Fruit fly (Drosophila melanogaster) whole organism, prepupa: ENCODE measurements around the gene CG2616.

Source experiments
- Blimp-1 ChIP-seq: fragments of 200-800 bp; sonication (Bioruptor generic); optimal IDR thresholded peaks from 3 replicates; lab custom pipeline; 2017; ENCODE audit warnings: missing biosample characterization, missing genetic modification characterization, mild to moderate bottlenecking, moderate library complexity, missing genetic modification reagents
- CG10631 ChIP-seq: fragments of 200-800 bp; sonication (Bioruptor generic); optimal IDR thresholded peaks from 2 replicates; lab custom pipeline; 2016; ENCODE audit warnings: missing biosample characterization, missing genetic modification characterization
- CG10669 ChIP-seq: fragments of 200-800 bp; sonication (Bioruptor generic); optimal IDR thresholded peaks from 3 replicates; lab custom pipeline; 2018; ENCODE audit warnings: missing biosample characterization, mild to moderate bottlenecking, missing genetic modification characterization, moderate library complexity
- CG11294 ChIP-seq: fragments of 200-800 bp; sonication (Bioruptor generic); IDR thresholded peaks from 2 replicates; pipeline ENCODE4 v1.3.6; 2022; ENCODE audit warnings: missing biosample characterization, missing genetic modification characterization
- CG11762 ChIP-seq: fragments of 200-800 bp; sonication (Bioruptor generic); optimal IDR thresholded peaks from 3 replicates; lab custom pipeline; 2016; ENCODE audit warnings: missing biosample characterization, missing genetic modification characterization; ENCODE audit not compliant: insufficient read depth
- CG11902 ChIP-seq: fragments of 200-800 bp; sonication (Bioruptor generic); optimal IDR thresholded peaks from 3 replicates; lab custom pipeline; 2016; ENCODE audit warnings: missing biosample characterization, missing genetic modification characterization
- CG15336 ChIP-seq: fragments of 200-800 bp; sonication (Bioruptor generic); IDR thresholded peaks from 2 replicates; pipeline ENCODE4 v1.3.6; 2022; ENCODE audit warnings: missing biosample characterization, missing genetic modification characterization
- CG1621 ChIP-seq: fragments of 200-800 bp; sonication (Bioruptor generic); optimal IDR thresholded peaks from 3 replicates; lab custom pipeline; 2018; ENCODE audit warnings: missing biosample characterization, mild to moderate bottlenecking, missing genetic modification characterization
- CG16779 ChIP-seq: fragments of 200-800 bp; sonication (Bioruptor generic); optimal IDR thresholded peaks from 3 replicates; lab custom pipeline; 2017; ENCODE audit warnings: missing biosample characterization, mild to moderate bottlenecking, missing genetic modification characterization
- CG3032 ChIP-seq: fragments of 200-800 bp; optimal IDR thresholded peaks from 2 replicates; lab custom pipeline; 2019; ENCODE audit warnings: missing biosample characterization, mild to moderate bottlenecking, missing genetic modification characterization, moderate library complexity
- CG32006 ChIP-seq: fragments of 200-800 bp; sonication (Bioruptor generic); optimal IDR thresholded peaks from 3 replicates; lab custom pipeline; 2017; ENCODE audit warnings: missing biosample characterization, mild to moderate bottlenecking, missing genetic modification characterization
- CG34406 ChIP-seq: fragments of 200-800 bp; sonication (Bioruptor generic); optimal IDR thresholded peaks from 3 replicates; lab custom pipeline; 2016; ENCODE audit warnings: missing biosample characterization, missing genetic modification characterization
- CG3919 ChIP-seq: fragments of 200-800 bp; sonication (Bioruptor generic); optimal IDR thresholded peaks from 3 replicates; lab custom pipeline; 2016; ENCODE audit warnings: missing biosample characterization, missing genetic modification characterization
- CG4318 ChIP-seq: fragments of 200-800 bp; sonication (Bioruptor generic); optimal IDR thresholded peaks from 3 replicates; lab custom pipeline; 2017; ENCODE audit warnings: missing biosample characterization, mild to moderate bottlenecking, missing genetic modification characterization
- CG6163 ChIP-seq: fragments of 200-800 bp; sonication (Bioruptor generic); IDR thresholded peaks from 3 replicates; pipeline ENCODE4 v1.3.6; 2022; ENCODE audit warnings: missing biosample characterization, missing genetic modification characterization
- CG6276 ChIP-seq: fragments of 200-800 bp; sonication (Bioruptor generic); optimal IDR thresholded peaks from 2 replicates; lab custom pipeline; 2017; ENCODE audit warnings: missing biosample characterization, mild to moderate bottlenecking, missing genetic modification characterization
- CG6792 ChIP-seq: fragments of 200-800 bp; sonication (Bioruptor generic); optimal IDR thresholded peaks from 3 replicates; lab custom pipeline; 2016; ENCODE audit warnings: missing biosample characterization, missing genetic modification characterization
- CG6808 ChIP-seq: fragments of 200-800 bp; sonication (Bioruptor generic); optimal IDR thresholded peaks from 3 replicates; lab custom pipeline; 2017; ENCODE audit warnings: missing biosample characterization, missing genetic modification characterization, mild to moderate bottlenecking, moderate library complexity, missing genetic modification reagents
- CG6854 ChIP-seq: fragments of 200-800 bp; sonication (Bioruptor generic); optimal IDR thresholded peaks from 2 replicates; lab custom pipeline; 2017; ENCODE audit warnings: missing biosample characterization, mild to moderate bottlenecking, missing genetic modification characterization
- CG7368 ChIP-seq: fragments of 200-800 bp; sonication (Bioruptor generic); optimal IDR thresholded peaks from 3 replicates; lab custom pipeline; 2016; ENCODE audit warnings: missing biosample characterization, missing genetic modification characterization
- CG8119 ChIP-seq: fragments of 200-800 bp; sonication (Bioruptor generic); IDR thresholded peaks from 3 replicates; pipeline ENCODE4 v1.3.6; 2022; ENCODE audit warnings: missing biosample characterization, missing genetic modification characterization
- CG8319 ChIP-seq: fragments of 200-800 bp; sonication (Bioruptor generic); optimal IDR thresholded peaks from 3 replicates; lab custom pipeline; 2016; ENCODE audit warnings: missing biosample characterization, missing genetic modification characterization
- CG9139 ChIP-seq: fragments of 200-800 bp; sonication (Bioruptor generic); optimal IDR thresholded peaks from 3 replicates; lab custom pipeline; 2017; ENCODE audit warnings: missing biosample characterization, mild to moderate bottlenecking, missing genetic modification characterization
- Eip75B ChIP-seq: fragments of 200-800 bp; sonication (Bioruptor generic); optimal IDR thresholded peaks from 3 replicates; lab custom pipeline; 2016; ENCODE audit warnings: missing biosample characterization, missing genetic modification characterization
- Eip78C ChIP-seq: fragments of 200-800 bp; sonication (Bioruptor generic); peaks from one replicate; lab custom pipeline; 2016; ENCODE audit warnings: missing biosample characterization, missing genetic modification characterization
- Eip93F ChIP-seq: fragments of 200-800 bp; sonication (Bioruptor generic); optimal IDR thresholded peaks from 2 replicates; lab custom pipeline; 2016; ENCODE audit warnings: missing biosample characterization, mild to moderate bottlenecking, missing genetic modification characterization
- Ets21C ChIP-seq: fragments of 200-800 bp; sonication (Bioruptor generic); optimal IDR thresholded peaks from 3 replicates; lab custom pipeline; 2016; ENCODE audit warnings: missing biosample characterization, missing genetic modification characterization
- Ets96B ChIP-seq: fragments of 200-800 bp; optimal IDR thresholded peaks from 2 replicates; lab custom pipeline; 2019; ENCODE audit warnings: missing biosample characterization, mild to moderate bottlenecking, missing genetic modification characterization, moderate library complexity
- Gug ChIP-seq: fragments of 200-800 bp; sonication (Bioruptor generic); IDR thresholded peaks from 2 replicates; pipeline ENCODE4 v1.3.6; 2022; ENCODE audit warnings: missing biosample characterization, missing genetic modification characterization
- Hr38 ChIP-seq: sonication (Bioruptor generic); optimal IDR thresholded peaks from 2 replicates; lab custom pipeline; 2016; ENCODE audit warnings: missing biosample characterization, missing genetic modification characterization
- Hr4 ChIP-seq: fragments of 200-800 bp; sonication (Bioruptor generic); optimal IDR thresholded peaks from 3 replicates; lab custom pipeline; 2016; ENCODE audit warnings: missing biosample characterization, missing genetic modification characterization
- Lpt ChIP-seq: fragments of 200-800 bp; sonication (Bioruptor generic); optimal IDR thresholded peaks from 3 replicates; lab custom pipeline; 2016; ENCODE audit warnings: missing biosample characterization, missing genetic modification characterization
- Met ChIP-seq: fragments of 200-800 bp; sonication (Bioruptor generic); optimal IDR thresholded peaks from 3 replicates; lab custom pipeline; 2016; ENCODE audit warnings: missing biosample characterization, missing genetic modification characterization
- OdsH ChIP-seq: fragments of 200-800 bp; sonication (Bioruptor generic); optimal IDR thresholded peaks from 3 replicates; lab custom pipeline; 2016; ENCODE audit warnings: missing biosample characterization, missing genetic modification characterization
- Smox ChIP-seq: fragments of 200-800 bp; sonication (Bioruptor generic); optimal IDR thresholded peaks from 3 replicates; lab custom pipeline; 2016; ENCODE audit warnings: missing biosample characterization, missing genetic modification characterization
- Sox102F ChIP-seq: fragments of 200-800 bp; sonication (Bioruptor generic); optimal IDR thresholded peaks from 2 replicates; lab custom pipeline; 2016; ENCODE audit warnings: missing biosample characterization, mild to moderate bottlenecking, missing genetic modification characterization
- Sox15 ChIP-seq: fragments of 200-800 bp; sonication (Bioruptor generic); optimal IDR thresholded peaks from 3 replicates; lab custom pipeline; 2016; ENCODE audit warnings: missing biosample characterization, missing genetic modification characterization
- achi ChIP-seq: fragments of 200-800 bp; sonication (Bioruptor generic); optimal IDR thresholded peaks from 3 replicates; lab custom pipeline; 2016; ENCODE audit warnings: missing biosample characterization, missing genetic modification characterization
- acj6 ChIP-seq: fragments of 200-800 bp; sonication (Bioruptor generic); optimal IDR thresholded peaks from 3 replicates; lab custom pipeline; 2016; ENCODE audit warnings: missing biosample characterization, missing genetic modification characterization
- cyc ChIP-seq: fragments of 200-800 bp; sonication (Bioruptor generic); optimal IDR thresholded peaks from 3 replicates; lab custom pipeline; 2016; ENCODE audit warnings: missing biosample characterization, missing genetic modification characterization
- dac ChIP-seq: fragments of 200-800 bp; sonication (Bioruptor generic); optimal IDR thresholded peaks from 2 replicates; lab custom pipeline; 2017; ENCODE audit warnings: missing biosample characterization, mild to moderate bottlenecking, missing genetic modification characterization
- dsx ChIP-seq: fragments of 200-800 bp; optimal IDR thresholded peaks from 3 replicates; lab custom pipeline; 2019; ENCODE audit warnings: missing biosample characterization, mild to moderate bottlenecking, missing genetic modification characterization, moderate library complexity; ENCODE audit not compliant: poor library complexity, severe bottlenecking
- eg ChIP-seq: fragments of 200-800 bp; sonication (Bioruptor generic); IDR thresholded peaks from 3 replicates; pipeline ENCODE4 v1.3.6; 2022; ENCODE audit warnings: missing biosample characterization, missing genetic modification characterization
- fd59A ChIP-seq: fragments of 200-800 bp; sonication (Bioruptor generic); optimal IDR thresholded peaks from 2 replicates; lab custom pipeline; 2017; ENCODE audit warnings: missing biosample characterization, mild to moderate bottlenecking, missing genetic modification characterization, missing genetic modification reagents
- fd85E ChIP-seq: fragments of 200-800 bp; sonication (Bioruptor generic); optimal IDR thresholded peaks from 3 replicates; lab custom pipeline; 2016; ENCODE audit warnings: missing biosample characterization, missing genetic modification characterization
- fkh ChIP-seq: fragments of 200-800 bp; sonication (Bioruptor generic); optimal IDR thresholded peaks from 3 replicates; lab custom pipeline; 2017; ENCODE audit warnings: missing biosample characterization, mild to moderate bottlenecking, missing genetic modification characterization, moderate library complexity
- lz ChIP-seq: fragments of 200-800 bp; sonication (Bioruptor generic); optimal IDR thresholded peaks from 3 replicates; lab custom pipeline; 2016; ENCODE audit warnings: missing biosample characterization, missing genetic modification characterization
- pdm3 ChIP-seq: fragments of 200-800 bp; sonication (Bioruptor generic); optimal IDR thresholded peaks from 3 replicates; lab custom pipeline; 2016; ENCODE audit warnings: missing biosample characterization, missing genetic modification characterization
- salr ChIP-seq, 2 experiments: fragments of 200-800 bp; sonication (Bioruptor generic); optimal IDR thresholded peaks; 3 replicates each; lab custom pipeline; 2016 to 2018; ENCODE audit warnings: missing biosample characterization in 2 of 2, missing genetic modification characterization in 2 of 2, mild to moderate bottlenecking in 1 of 2
- ss ChIP-seq, 2 experiments: fragments of 200-800 bp; sonication (Bioruptor generic); optimal IDR thresholded peaks; 2 replicates in 1 of 2; 3 replicates in 1 of 2; lab custom pipeline; 2017 to 2018; ENCODE audit warnings: mild to moderate bottlenecking in 2 of 2, missing biosample characterization in 2 of 2, missing genetic modification characterization in 2 of 2, moderate library complexity in 1 of 2
- svp ChIP-seq: fragments of 200-800 bp; sonication (Bioruptor generic); peaks from one replicate; lab custom pipeline; 2016; ENCODE audit warnings: missing biosample characterization, missing genetic modification characterization
- topi ChIP-seq: fragments of 200-800 bp; sonication (Bioruptor generic); optimal IDR thresholded peaks from 3 replicates; lab custom pipeline; 2016; ENCODE audit warnings: missing biosample characterization, missing genetic modification characterization
- vri ChIP-seq: fragments of 200-800 bp; sonication (Bioruptor generic); optimal IDR thresholded peaks from 3 replicates; lab custom pipeline; 2016; ENCODE audit warnings: missing biosample characterization, mild to moderate bottlenecking, missing genetic modification characterization

Gene CG2616

DNA sequence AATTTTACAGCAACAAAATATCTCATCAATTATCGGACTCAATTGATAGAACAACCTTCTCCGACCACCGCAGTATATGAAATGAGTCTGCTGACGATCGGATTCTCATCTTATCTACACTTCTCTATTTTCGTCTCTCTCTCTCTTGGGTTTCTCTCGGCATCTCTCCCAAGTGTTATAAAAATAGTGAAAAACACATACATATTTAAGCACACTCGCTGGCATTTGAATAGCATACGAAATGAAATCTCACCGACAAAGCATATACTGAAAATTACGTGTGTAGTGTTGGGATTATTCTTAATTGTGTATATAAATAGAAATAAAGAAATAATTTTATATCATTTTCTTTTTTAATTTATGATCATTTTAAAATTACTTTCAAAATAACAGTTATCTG is 27.8 kb downstream of the CG2616 start, which contains the start of gene pyd3:
Gene pyd3, minus strand, starts transcription at position 87 of the 400 bp plus-strand sequence.
- TF ChIP-seq Hr4 (peak; percentile 16), CG15336 (GFP tag; lab: Robert Waterston, UW) (0 out of 2 replicates have a peak, but pooled peaks have one; percentile 37), CG8319 (GFP tag; lab: Kevin White, UChicago) (no peak), Blimp-1 (no peak), Met (GFP tag; lab: Kevin White, UChicago) (no peak), CG11902 (GFP tag; lab: Kevin White, UChicago) (no peak), svp (GFP tag; lab: Kevin White, UChicago) (peak; percentile 59), CG11762 (GFP tag; lab: Kevin White, UChicago) (no peak), CG10631 (GFP tag; lab: Kevin White, UChicago) (no peak), Sox15 (GFP tag; lab: Kevin White, UChicago) (no peak), acj6 (GFP tag; lab: Kevin White, UChicago) (no peak), CG6163 (GFP tag; lab: Robert Waterston, UW) (0 out of 3 replicates have a peak, but pooled peaks have one; percentile 15), topi (GFP tag; lab: Kevin White, UChicago) (no peak), lz (GFP tag; lab: Kevin White, UChicago) (no peak), Lpt (GFP tag; lab: Kevin White, UChicago) (no peak), CG3032 (tag; lab: Kevin White, UChicago) (no peak), Ets96B (tag; lab: Kevin White, UChicago) (peak; percentile 51), fkh (GFP tag; lab: Kevin White, UChicago) (no peak), CG3919 (no peak), Sox102F (GFP tag; lab: Kevin White, UChicago) (no peak), Eip75B (GFP tag; lab: Kevin White, UChicago) (no peak), Ets21C (GFP tag; lab: Kevin White, UChicago) (no peak), Smox (GFP tag; lab: Kevin White, UChicago) (no peak), CG1621 (tag; lab: Kevin White, UChicago) (no peak), cyc (GFP tag; lab: Kevin White, UChicago) (no peak), OdsH (GFP tag; lab: Kevin White, UChicago) (no peak), fd59A (no peak), CG6792 (GFP tag; lab: Kevin White, UChicago) (no peak), CG11294 (GFP tag; lab: Robert Waterston, UW) (no peak), CG16779 (tag; lab: Kevin White, UChicago) (no peak), CG6808 (GFP tag; lab: Kevin White, UChicago) (peak; percentile 6), CG34406 (GFP tag; lab: Kevin White, UChicago) (no peak), CG8119 (GFP tag; lab: Robert Waterston, UW) (no peak), dsx (no peak), CG6276 (GFP tag; lab: Kevin White, UChicago) (no peak), Gug (GFP tag; lab: Robert Waterston, UW) (no peak), achi (GFP tag; lab: Kevin White, UChicago) (peak; percentile 5), Eip93F (GFP tag; lab: Kevin White, UChicago) (no peak), CG4318 (no peak), eg (GFP tag; lab: Robert Waterston, UW) (no peak), CG32006 (GFP tag; lab: Kevin White, UChicago) (peak; percentile 45), vri (GFP tag; lab: Kevin White, UChicago) (no peak), pdm3 (no peak), CG9139 (GFP tag; lab: Kevin White, UChicago) (no peak), fd85E (GFP tag; lab: Kevin White, UChicago) (no peak), Hr38 (GFP tag; lab: Kevin White, UChicago) (no peak), dac (GFP tag; lab: Kevin White, UChicago) (no peak), CG10669 (peak; percentile 39), ss (GFP tag; optimal IDR thresholded peaks at IDR 0.05; lab: Kevin White, UChicago) (no peak), CG6854 (no peak), Eip78C (GFP tag; lab: Kevin White, UChicago) (peak; percentile 34), CG7368 (GFP tag; lab: Kevin White, UChicago) (no peak), salr (GFP tag; optimal IDR thresholded peaks at IDR 0.05; lab: Kevin White, UChicago) (no peak)
